Worm (Caenorhabditis elegans) whole organism, L1 larva: Measurements from ENCODE around the gene hmg-12.

Experiments
- C04F5.9 ChIP-seq: sonication (generic microtip); optimal IDR thresholded peaks from 2 replicates; lab custom pipeline; 2016; ENCODE audit warnings: missing genetic modification characterization, missing compliant biosample characterization
- aha-1 ChIP-seq: fragments of 150-350 bp; optimal IDR thresholded peaks from 2 replicates; lab custom pipeline; 2014; ENCODE audit warnings: missing biosample characterization, missing genetic modification characterization
- ama-1 ChIP-seq: fragments of 150-350 bp; optimal IDR thresholded peaks from 2 replicates; lab custom pipeline; 2014
- blmp-1 ChIP-seq: fragments of 150-350 bp; optimal IDR thresholded peaks from 2 replicates; lab custom pipeline; 2014; ENCODE audit warnings: missing biosample characterization, missing genetic modification characterization
- ces-1 ChIP-seq: fragments of 150-350 bp; optimal IDR thresholded peaks from 2 replicates; lab custom pipeline; 2014; ENCODE audit warnings: missing biosample characterization, missing genetic modification reagents, missing genetic modification characterization
- dpl-1 ChIP-seq, 3 experiments: fragments of 150-350 bp in 2 of 3; sonication (generic microtip) in 1 of 3; optimal IDR thresholded peaks; 2 replicates each; lab custom pipeline; 2014 to 2017; ENCODE audit warnings: missing biosample characterization in 3 of 3, missing genetic modification characterization in 3 of 3, missing genetic modification reagents in 3 of 3
- efl-1 ChIP-seq, 4 experiments: fragments of 150-350 bp; optimal IDR thresholded peaks in 3 of 4; peaks in 1 of 4; 1 replicate in 1 of 4; 2 replicates in 3 of 4; lab custom pipeline; 2014; ENCODE audit warnings: missing biosample characterization in 2 of 4, missing genetic modification characterization in 2 of 4, missing genetic modification reagents in 2 of 4
- efl-3 ChIP-seq: fragments of 200-800 bp; sonication (Bioruptor generic); optimal IDR thresholded peaks from 2 replicates; lab custom pipeline; 2018; ENCODE audit warnings: mild to moderate bottlenecking, missing genetic modification characterization, missing compliant biosample characterization
- elt-2 ChIP-seq: sonication (generic microtip); optimal IDR thresholded peaks from 2 replicates; lab custom pipeline; 2016; ENCODE audit warnings: missing genetic modification characterization, mild to moderate bottlenecking, inconsistent platforms, missing compliant biosample characterization, missing genetic modification reagents
- ets-5 ChIP-seq: fragments of 200-800 bp; sonication (Bioruptor generic); IDR thresholded peaks from 2 replicates; pipeline ENCODE4 v1.3.6; 2022; ENCODE audit warnings: missing genetic modification characterization, missing compliant biosample characterization
- fkh-8 ChIP-seq: sonication (generic microtip); optimal IDR thresholded peaks from 2 replicates; lab custom pipeline; 2016; ENCODE audit warnings: mild to moderate bottlenecking, missing genetic modification characterization, missing compliant biosample characterization
- grh-1 ChIP-seq: fragments of 200-800 bp; sonication (Bioruptor generic); IDR thresholded peaks from 2 replicates; pipeline ENCODE4 v1.3.6; 2022; ENCODE audit warnings: missing genetic modification reagents, missing genetic modification characterization, missing compliant biosample characterization
- hlh-4 ChIP-seq: sonication (generic microtip); optimal IDR thresholded peaks from 2 replicates; lab custom pipeline; 2016; ENCODE audit warnings: mild to moderate bottlenecking, missing genetic modification characterization, missing compliant biosample characterization
- hpl-2 ChIP-seq: fragments of 150-350 bp; optimal IDR thresholded peaks from 2 replicates; lab custom pipeline; 2014; ENCODE audit warnings: missing biosample characterization, missing genetic modification reagents, missing genetic modification characterization
- irx-1 ChIP-seq: sonication (generic microtip); optimal IDR thresholded peaks from 2 replicates; lab custom pipeline; 2016; ENCODE audit warnings: missing genetic modification characterization, missing compliant biosample characterization
- isw-1 ChIP-seq: fragments of 200-800 bp; sonication (Bioruptor generic); IDR thresholded peaks from 2 replicates; pipeline ENCODE4 v1.3.6; 2022; ENCODE audit warnings: missing genetic modification characterization, missing compliant biosample characterization
- lin-14 ChIP-seq: fragments of 200-800 bp; sonication (Bioruptor generic); optimal IDR thresholded peaks from 2 replicates; lab custom pipeline; 2018; ENCODE audit warnings: mild to moderate bottlenecking, missing genetic modification characterization, moderate library complexity, missing compliant biosample characterization
- lin-15B ChIP-seq: fragments of 150-350 bp; sonication (generic microtip); optimal IDR thresholded peaks from 3 replicates; lab custom pipeline; 2014; ENCODE audit warnings: missing biosample characterization, missing genetic modification characterization
- lsy-2 ChIP-seq, 2 experiments: fragments of 150-350 bp; optimal IDR thresholded peaks; 2 replicates each; lab custom pipeline; 2014; ENCODE audit warnings: missing biosample characterization in 2 of 2, missing genetic modification characterization in 2 of 2
- mef-2 ChIP-seq: fragments of 150-350 bp; optimal IDR thresholded peaks from 2 replicates; lab custom pipeline; 2014; ENCODE audit warnings: missing biosample characterization, missing genetic modification characterization
- nhr-19 ChIP-seq: fragments of 200-800 bp; sonication (Bioruptor generic); conservative IDR thresholded peaks from 2 replicates; pipeline ENCODE4 v1.3.6; 2022; ENCODE audit warnings: missing genetic modification characterization, missing compliant biosample characterization
- nhr-20 ChIP-seq: sonication (generic microtip); optimal IDR thresholded peaks from 2 replicates; lab custom pipeline; 2016; ENCODE audit warnings: mild to moderate bottlenecking, missing genetic modification characterization, missing compliant biosample characterization
- nhr-237 ChIP-seq: fragments of 150-350 bp; optimal IDR thresholded peaks from 2 replicates; lab custom pipeline; 2014; ENCODE audit warnings: missing biosample characterization, missing genetic modification characterization
- nhr-28 ChIP-seq: fragments of 150-350 bp; optimal IDR thresholded peaks from 2 replicates; lab custom pipeline; 2014; ENCODE audit warnings: missing biosample characterization, missing genetic modification characterization
- nhr-71 ChIP-seq: sonication (generic microtip); optimal IDR thresholded peaks from 2 replicates; lab custom pipeline; 2016; ENCODE audit warnings: mild to moderate bottlenecking, missing genetic modification characterization, moderate library complexity, missing compliant biosample characterization
- nhr-76 ChIP-seq: sonication (generic microtip); optimal IDR thresholded peaks from 2 replicates; lab custom pipeline; 2017; ENCODE audit warnings: missing biosample characterization, missing genetic modification characterization
- nhr-77 ChIP-seq: fragments of 150-350 bp; optimal IDR thresholded peaks from 2 replicates; lab custom pipeline; 2014; ENCODE audit warnings: missing biosample characterization, missing genetic modification characterization
- nhr-84 ChIP-seq: sonication (generic microtip); optimal IDR thresholded peaks from 2 replicates; lab custom pipeline; 2017; ENCODE audit warnings: missing biosample characterization, missing genetic modification characterization
- pag-3 ChIP-seq: sonication (generic microtip); optimal IDR thresholded peaks from 2 replicates; lab custom pipeline; 2017; ENCODE audit warnings: missing genetic modification characterization, mild to moderate bottlenecking, missing compliant biosample characterization, antibody characterized with exemption, borderline replicate concordance; ENCODE audit not compliant: insufficient read depth
- pqm-1 ChIP-seq: sonication (generic microtip); optimal IDR thresholded peaks from 3 replicates; lab custom pipeline; 2017; ENCODE audit warnings: missing biosample characterization, missing genetic modification characterization
- skn-1 ChIP-seq: fragments of 150-350 bp; optimal IDR thresholded peaks from 2 replicates; lab custom pipeline; 2014; ENCODE audit warnings: missing biosample characterization, missing genetic modification characterization
- snpc-4 ChIP-seq: fragments of 150-350 bp; optimal IDR thresholded peaks from 2 replicates; lab custom pipeline; 2014; ENCODE audit warnings: missing biosample characterization, missing genetic modification characterization
- snu-23 ChIP-seq: sonication (generic microtip); optimal IDR thresholded peaks from 2 replicates; lab custom pipeline; 2016; ENCODE audit warnings: missing genetic modification characterization, missing compliant biosample characterization
- sup-37 ChIP-seq: fragments of 200-800 bp; sonication (Bioruptor generic); optimal IDR thresholded peaks from 2 replicates; lab custom pipeline; 2018; ENCODE audit warnings: mild to moderate bottlenecking, missing genetic modification characterization, missing compliant biosample characterization
- tbx-2 ChIP-seq: sonication (generic microtip); optimal IDR thresholded peaks from 2 replicates; lab custom pipeline; 2016; ENCODE audit warnings: missing genetic modification characterization, missing compliant biosample characterization
- tlp-1 ChIP-seq: fragments of 150-350 bp; optimal IDR thresholded peaks from 2 replicates; lab custom pipeline; 2014; ENCODE audit warnings: missing biosample characterization, missing genetic modification characterization
- unc-62 ChIP-seq: fragments of 150-350 bp; optimal IDR thresholded peaks from 2 replicates; lab custom pipeline; 2014; ENCODE audit warnings: missing biosample characterization, missing genetic modification reagents, missing genetic modification characterization
- unc-86 ChIP-seq: sonication (generic microtip); optimal IDR thresholded peaks from 2 replicates; lab custom pipeline; 2016; ENCODE audit warnings: missing genetic modification characterization, missing compliant biosample characterization
- unc-98 ChIP-seq: fragments of 200-800 bp; sonication (Bioruptor generic); IDR thresholded peaks from 2 replicates; pipeline ENCODE4 v1.3.6; 2022; ENCODE audit warnings: missing genetic modification characterization, missing compliant biosample characterization
- xbp-1 ChIP-seq: sonication (generic microtip); optimal IDR thresholded peaks from 2 replicates; lab custom pipeline; 2016; ENCODE audit warnings: missing genetic modification characterization, missing compliant biosample characterization
- zip-4 ChIP-seq: fragments of 200-800 bp; sonication (Bioruptor generic); optimal IDR thresholded peaks from 2 replicates; lab custom pipeline; 2018; ENCODE audit warnings: mild to moderate bottlenecking, missing genetic modification characterization, moderate library complexity, missing compliant biosample characterization

Gene hmg-12

ce11 chrII:11915770-11916554, at the start of gene hmg-12, which contains the start of gene vps-15:
TSS of gene hmg-12 (plus strand) at chrII:11916513.
TSS of gene vps-15 (minus strand) at chrII:11915852.
- TF ChIP-seq efl-1 (optimal IDR thresholded peaks at IDR 0.05; lab: Kevin White, UChicago): peak; percentile 31 to 85
- peak in 1 of 2 experiments; percentile 20 for TF ChIP-seq efl-1 (GFP tag; optimal IDR thresholded peaks at IDR 0.05 in 1 of 2; lab: Kevin White, UChicago)
- peak; percentile 58 for TF ChIP-seq hpl-2 (GFP tag; lab: Kevin White, UChicago)
- peak in 2 of 3 experiments; percentile 10 to 19 for TF ChIP-seq dpl-1 (GFP tag; optimal IDR thresholded peaks at IDR 0.05; lab: Kevin White, UChicago)
- TF ChIP-seq lsy-2 (tag; optimal IDR thresholded peaks at IDR 0.05; lab: Kevin White, UChicago): peak; percentile 80 to 87
- TF ChIP-seq C04F5.9 (tag; lab: Kevin White, UChicago): no peak

- TF ChIP-seq irx-1 (tag; lab: Kevin White, UChicago) (no peak), zip-4 (GFP tag; lab: Kevin White, UChicago) (no peak), pqm-1 (tag; lab: Kevin White, UChicago) (no peak), nhr-77 (tag; lab: Kevin White, UChicago) (no peak), lin-15B (tag; lab: Kevin White, UChicago) (no peak), isw-1 (GFP tag; lab: Robert Waterston, UW) (no peak), mef-2 (tag; lab: Kevin White, UChicago) (no peak), pag-3 (tag; lab: Kevin White, UChicago) (no peak), aha-1 (tag; lab: Kevin White, UChicago) (no peak), efl-3 (GFP tag; lab: Kevin White, UChicago) (no peak), tbx-2 (tag; lab: Kevin White, UChicago) (no peak), ets-5 (GFP tag; lab: Robert Waterston, UW) (no peak), snpc-4 (tag; lab: Kevin White, UChicago) (no peak), ces-1 (GFP tag; lab: Kevin White, UChicago) (no peak), blmp-1 (tag; lab: Kevin White, UChicago) (no peak), ama-1 (lab: Kevin White, UChicago) (no peak)
Observed at ce11 chrII:11868234-11868633, 48.1 kb upstream of the hmg-12 start, which contains the start of gene col-84. TSS of gene col-84 (plus strand) at chrII:11868534.

ce11 chrII:11868893-11869292, 47.4 kb upstream of the hmg-12 start:
- TF ChIP-seq efl-1 (optimal IDR thresholded peaks at IDR 0.05; lab: Kevin White, UChicago) (no peak), efl-1 (GFP tag; optimal IDR thresholded peaks at IDR 0.05 in 1 of 2; lab: Kevin White, UChicago) (peak in 1 of 2 experiments; percentile 3), lsy-2 (tag; optimal IDR thresholded peaks at IDR 0.05; lab: Kevin White, UChicago) (no peak)

ce11 chrII:11874674-11875198, 41.6 kb upstream of the hmg-12 start, which contains the start of the genes npp-3 and top-2:
TSS of gene npp-3 (minus strand) at chrII:11874788.
TSS of gene top-2 (plus strand) at chrII:11875148.
- TF ChIP-seq ama-1 (lab: Kevin White, UChicago): no peak
- peak; percentile 94 for TF ChIP-seq lin-15B (tag; lab: Kevin White, UChicago)
- TF ChIP-seq lin-14 (GFP tag; lab: Kevin White, UChicago): peak; percentile 94
- TF ChIP-seq skn-1: peak; percentile 94
- TF ChIP-seq nhr-19 (GFP tag; lab: Robert Waterston, UW): peak; percentile 94
- peak; percentile 24 for TF ChIP-seq sup-37 (GFP tag; lab: Kevin White, UChicago)
- peak; percentile 97 for TF ChIP-seq nhr-71 (tag; lab: Kevin White, UChicago)
- TF ChIP-seq ces-1 (GFP tag; lab: Kevin White, UChicago): no peak
- TF ChIP-seq grh-1: peak; percentile 89
- TF ChIP-seq nhr-76 (tag; lab: Kevin White, UChicago): peak; percentile 36
- TF ChIP-seq fkh-8 (tag; lab: Kevin White, UChicago): peak; percentile 95
- TF ChIP-seq pqm-1 (tag; lab: Kevin White, UChicago): no peak
- TF ChIP-seq nhr-20 (tag; lab: Kevin White, UChicago): peak; percentile 92
- TF ChIP-seq snu-23 (GFP tag; lab: Kevin White, UChicago): peak; percentile 97
- no peak for TF ChIP-seq tlp-1
- peak; percentile 99 to 100 for TF ChIP-seq lsy-2 (tag; optimal IDR thresholded peaks at IDR 0.05; lab: Kevin White, UChicago)
- peak; percentile 91 for TF ChIP-seq irx-1 (tag; lab: Kevin White, UChicago)
- peak; percentile 93 for TF ChIP-seq xbp-1 (tag; lab: Kevin White, UChicago)
- TF ChIP-seq nhr-28 (tag; lab: Kevin White, UChicago): no peak
- no peak for TF ChIP-seq ets-5 (GFP tag; lab: Robert Waterston, UW)
- TF ChIP-seq elt-2 (tag; lab: Kevin White, UChicago): peak; percentile 56
- TF ChIP-seq blmp-1 (tag; lab: Kevin White, UChicago): no peak
- no peak for TF ChIP-seq unc-98 (GFP tag; lab: Robert Waterston, UW)
- TF ChIP-seq efl-1 (optimal IDR thresholded peaks at IDR 0.05; lab: Kevin White, UChicago): peak; percentile 98 to 99
- TF ChIP-seq efl-1 (GFP tag; optimal IDR thresholded peaks at IDR 0.05 in 1 of 2; lab: Kevin White, UChicago): peak; percentile 99 to 100
- TF ChIP-seq tbx-2 (tag; lab: Kevin White, UChicago): peak; percentile 95
- no peak for TF ChIP-seq nhr-84
- TF ChIP-seq unc-62 (GFP tag; lab: Kevin White, UChicago): no peak
- peak; percentile 76 for TF ChIP-seq zip-4 (GFP tag; lab: Kevin White, UChicago)
- TF ChIP-seq nhr-237 (tag; lab: Kevin White, UChicago): peak; percentile 73
- peak; percentile 95 for TF ChIP-seq unc-86
- TF ChIP-seq mef-2 (tag; lab: Kevin White, UChicago): peak; percentile 83
- TF ChIP-seq hlh-4 (tag; lab: Kevin White, UChicago): no peak
